Worm (Caenorhabditis elegans): ENCODE results near the gene rps-23.

Gene rps-23

ce11 chrIV:12414601-12415000 is 23.7 kb upstream of the rps-23 start:
- TF ChIP-seq hmg-4 (GFP tag; optimal IDR thresholded peaks at IDR 0.05) (no peak), hnd-1 (tag; optimal IDR thresholded peaks at IDR 0.05) (no peak), sea-1 (GFP tag; conservative IDR thresholded peaks at IDR 0.05) (no peak), F13C5.2 (tag; optimal IDR thresholded peaks at IDR 0.05) (no peak), hmbx-1 (tag; optimal IDR thresholded peaks at IDR 0.05) (no peak), scrt-1 (GFP tag; IDR thresholded peaks at IDR 0.05) (no peak), tbx-11 (GFP tag; IDR thresholded peaks at IDR 0.05) (no peak), tra-4 (tag; optimal IDR thresholded peaks at IDR 0.05) (no peak), aly-1 (tag; optimal IDR thresholded peaks at IDR 0.05) (no peak)

DNA sequence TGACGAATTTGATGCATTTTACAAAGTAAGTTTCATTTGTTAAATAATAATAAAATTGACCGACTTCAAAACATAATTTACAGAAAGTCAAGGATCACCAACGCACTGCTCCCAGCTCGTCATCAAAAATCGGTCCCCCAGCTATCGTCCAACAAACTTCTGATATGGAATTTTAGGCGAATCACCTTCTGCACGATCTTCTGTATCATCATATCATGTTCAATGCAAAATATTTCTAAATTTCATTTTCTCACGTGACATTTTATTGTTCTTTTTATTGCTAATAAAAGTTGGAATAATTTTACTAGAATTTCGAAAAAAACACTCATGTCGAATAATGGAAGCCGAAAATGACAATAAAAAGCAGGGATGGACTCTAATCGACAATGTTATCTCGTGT is 19.3 kb upstream of the rps-23 start, which contains the start of gene acl-13:
TSS of gene acl-13 (plus strand) at position 301 of the 400 bp plus-strand sequence.
- no peak for TF ChIP-seq ets-7 (tag; optimal IDR thresholded peaks at IDR 0.05)
- no peak for TF ChIP-seq scrt-1 (GFP tag; IDR thresholded peaks at IDR 0.05)
- no peak for TF ChIP-seq hmbx-1 (tag; optimal IDR thresholded peaks at IDR 0.05)
- no peak for TF ChIP-seq tra-4 (tag; optimal IDR thresholded peaks at IDR 0.05)
- no peak for TF ChIP-seq pes-1 (GFP tag; IDR thresholded peaks at IDR 0.05)
- TF ChIP-seq B0310.2 (tag; optimal IDR thresholded peaks at IDR 0.05): no peak
- TF ChIP-seq flt-1 (GFP tag; IDR thresholded peaks at IDR 0.05): no peak
- no peak for TF ChIP-seq hmg-4 (GFP tag; optimal IDR thresholded peaks at IDR 0.05)
- no peak for TF ChIP-seq tbx-37 (GFP tag; conservative IDR thresholded peaks at IDR 0.05)
- no peak for TF ChIP-seq F13C5.2 (tag; optimal IDR thresholded peaks at IDR 0.05)
- TF ChIP-seq ceh-36 (tag; optimal IDR thresholded peaks at IDR 0.05): no peak

ce11 chrIV:12408625-12409024 is 17.8 kb upstream of the rps-23 start, which contains the start of gene dsb-1:
Gene dsb-1, plus strand, starts transcription at chrIV:12408925.
- TF ChIP-seq tra-4 (tag; optimal IDR thresholded peaks at IDR 0.05) (no peak), aly-1 (tag; optimal IDR thresholded peaks at IDR 0.05) (no peak), scrt-1 (GFP tag; IDR thresholded peaks at IDR 0.05) (no peak), hnd-1 (tag; optimal IDR thresholded peaks at IDR 0.05) (no peak), sea-1 (GFP tag; conservative IDR thresholded peaks at IDR 0.05) (no peak), tbx-11 (GFP tag; IDR thresholded peaks at IDR 0.05) (no peak), B0310.2 (tag; optimal IDR thresholded peaks at IDR 0.05) (no peak), ceh-36 (tag; optimal IDR thresholded peaks at IDR 0.05) (no peak), ets-7 (tag; optimal IDR thresholded peaks at IDR 0.05) (no peak), pes-1 (GFP tag; IDR thresholded peaks at IDR 0.05) (no peak), ceh-13 (GFP tag; optimal IDR thresholded peaks at IDR 0.05) (no peak), tbx-37 (GFP tag; conservative IDR thresholded peaks at IDR 0.05) (no peak), hmbx-1 (tag; optimal IDR thresholded peaks at IDR 0.05) (no peak), flt-1 (GFP tag; IDR thresholded peaks at IDR 0.05) (no peak), F13C5.2 (tag; optimal IDR thresholded peaks at IDR 0.05) (no peak), hmg-4 (GFP tag; optimal IDR thresholded peaks at IDR 0.05) (no peak)

DNA sequence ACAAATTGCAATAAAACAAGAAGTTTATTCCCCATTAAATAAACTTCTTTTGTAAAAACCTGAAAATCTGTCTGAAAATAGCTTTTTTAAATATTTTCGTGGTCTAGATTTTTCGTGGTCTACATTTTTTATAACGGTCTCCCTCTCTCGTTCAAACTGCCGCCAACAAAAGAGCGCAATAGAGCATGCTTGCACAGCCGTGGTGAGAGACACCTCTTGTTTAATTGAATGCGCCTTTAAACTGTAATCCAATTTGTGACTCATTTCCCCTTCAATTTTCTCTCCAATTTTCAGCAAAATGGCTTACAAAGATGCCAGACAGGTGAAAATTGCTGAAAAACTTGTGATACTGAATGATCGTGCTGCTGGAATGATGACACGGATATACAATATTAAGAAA is 13.3 kb upstream of the rps-23 start, which contains the start of gene gex-3:
TSS of gene gex-3 (plus strand) at position 295 of the 400 bp plus-strand sequence.
- TF ChIP-seq ceh-36 (tag; optimal IDR thresholded peaks at IDR 0.05): no peak
- no peak for TF ChIP-seq flt-1 (GFP tag; IDR thresholded peaks at IDR 0.05)
- no peak for TF ChIP-seq scrt-1 (GFP tag; IDR thresholded peaks at IDR 0.05)
- TF ChIP-seq ets-7 (tag; optimal IDR thresholded peaks at IDR 0.05): no peak
- TF ChIP-seq sea-1 (GFP tag; conservative IDR thresholded peaks at IDR 0.05): no peak
- no peak for TF ChIP-seq pes-1 (GFP tag; IDR thresholded peaks at IDR 0.05)
- no peak for TF ChIP-seq tra-4 (tag; optimal IDR thresholded peaks at IDR 0.05)
- TF ChIP-seq tbx-37 (GFP tag; conservative IDR thresholded peaks at IDR 0.05): no peak
- no peak for TF ChIP-seq hnd-1 (tag; optimal IDR thresholded peaks at IDR 0.05)
- no peak for TF ChIP-seq ama-1 (optimal IDR thresholded peaks at IDR 0.05)
- no peak for TF ChIP-seq B0310.2 (tag; optimal IDR thresholded peaks at IDR 0.05)
- TF ChIP-seq F13C5.2 (tag; optimal IDR thresholded peaks at IDR 0.05): peak; percentile 52
- no peak for TF ChIP-seq hmbx-1 (tag; optimal IDR thresholded peaks at IDR 0.05)
- TF ChIP-seq hmg-4 (GFP tag; optimal IDR thresholded peaks at IDR 0.05): peak; percentile 29

- TF ChIP-seq hmbx-1 (tag; optimal IDR thresholded peaks at IDR 0.05) (no peak), ets-7 (tag; optimal IDR thresholded peaks at IDR 0.05) (no peak), hmg-4 (GFP tag; optimal IDR thresholded peaks at IDR 0.05) (no peak), ama-1 (optimal IDR thresholded peaks at IDR 0.05) (no peak), scrt-1 (GFP tag; IDR thresholded peaks at IDR 0.05) (no peak), ceh-13 (GFP tag; optimal IDR thresholded peaks at IDR 0.05) (no peak), hnd-1 (tag; optimal IDR thresholded peaks at IDR 0.05) (no peak), tbx-11 (GFP tag; IDR thresholded peaks at IDR 0.05) (no peak), tra-4 (tag; optimal IDR thresholded peaks at IDR 0.05) (no peak), flt-1 (GFP tag; IDR thresholded peaks at IDR 0.05) (no peak), pes-1 (GFP tag; IDR thresholded peaks at IDR 0.05) (no peak), aly-1 (tag; optimal IDR thresholded peaks at IDR 0.05) (no peak), sea-1 (GFP tag; conservative IDR thresholded peaks at IDR 0.05) (no peak)
Measured at ce11 chrIV:12403440-12403839, 12.6 kb upstream of the rps-23 start.

ce11 chrIV:12399983-12400382 is 9.1 kb upstream of the rps-23 start:
- no peak for TF ChIP-seq sea-1 (GFP tag; conservative IDR thresholded peaks at IDR 0.05)
- no peak for TF ChIP-seq ceh-36 (tag; optimal IDR thresholded peaks at IDR 0.05)
- no peak for TF ChIP-seq aly-1 (tag; optimal IDR thresholded peaks at IDR 0.05)
- no peak for TF ChIP-seq ceh-13 (GFP tag; optimal IDR thresholded peaks at IDR 0.05)
- no peak for TF ChIP-seq tbx-37 (GFP tag; conservative IDR thresholded peaks at IDR 0.05)
- no peak for TF ChIP-seq scrt-1 (GFP tag; IDR thresholded peaks at IDR 0.05)
- TF ChIP-seq hmg-4 (GFP tag; optimal IDR thresholded peaks at IDR 0.05): no peak
- TF ChIP-seq ama-1 (optimal IDR thresholded peaks at IDR 0.05): no peak
- TF ChIP-seq F13C5.2 (tag; optimal IDR thresholded peaks at IDR 0.05): no peak
- no peak for TF ChIP-seq tbx-11 (GFP tag; IDR thresholded peaks at IDR 0.05)
- no peak for TF ChIP-seq flt-1 (GFP tag; IDR thresholded peaks at IDR 0.05)
- TF ChIP-seq pes-1 (GFP tag; IDR thresholded peaks at IDR 0.05): no peak
- no peak for TF ChIP-seq B0310.2 (tag; optimal IDR thresholded peaks at IDR 0.05)
- TF ChIP-seq ets-7 (tag; optimal IDR thresholded peaks at IDR 0.05): no peak
- no peak for TF ChIP-seq hnd-1 (tag; optimal IDR thresholded peaks at IDR 0.05)

DNA sequence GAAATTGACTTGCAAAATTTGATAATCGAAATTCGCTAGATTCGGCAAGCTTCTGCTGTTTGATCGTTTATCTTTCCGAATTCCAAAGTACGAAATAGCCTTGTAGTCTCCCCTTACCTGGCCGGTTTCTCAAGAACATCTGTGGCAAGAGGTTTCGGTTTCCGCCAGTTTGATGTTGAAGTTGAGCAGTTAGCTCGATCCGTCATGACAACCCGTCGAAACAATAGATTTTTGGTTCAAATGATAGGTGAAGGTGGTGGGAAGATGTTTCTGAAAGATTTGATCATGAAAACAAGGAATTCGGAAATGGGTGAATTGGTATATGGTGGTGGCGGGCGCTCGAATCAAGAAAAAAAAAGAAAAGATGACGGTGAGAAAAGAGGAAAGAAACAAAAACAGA is 7.6 kb upstream of the rps-23 start, which contains the start of gene acs-20:
TSS of gene acs-20 (minus strand) at position 270 of the 400 bp plus-strand sequence.
- no peak for TF ChIP-seq ceh-13 (GFP tag; optimal IDR thresholded peaks at IDR 0.05)
- TF ChIP-seq hmbx-1 (tag; optimal IDR thresholded peaks at IDR 0.05): no peak
- no peak for TF ChIP-seq B0310.2 (tag; optimal IDR thresholded peaks at IDR 0.05)
- TF ChIP-seq ets-7 (tag; optimal IDR thresholded peaks at IDR 0.05): no peak
- TF ChIP-seq tra-4 (tag; optimal IDR thresholded peaks at IDR 0.05): no peak
- no peak for TF ChIP-seq ceh-36 (tag; optimal IDR thresholded peaks at IDR 0.05)
- no peak for TF ChIP-seq F13C5.2 (tag; optimal IDR thresholded peaks at IDR 0.05)
- TF ChIP-seq tbx-37 (GFP tag; conservative IDR thresholded peaks at IDR 0.05): no peak
- TF ChIP-seq hnd-1 (tag; optimal IDR thresholded peaks at IDR 0.05): no peak
- TF ChIP-seq ama-1 (optimal IDR thresholded peaks at IDR 0.05): no peak
- no peak for TF ChIP-seq flt-1 (GFP tag; IDR thresholded peaks at IDR 0.05)
- no peak for TF ChIP-seq pes-1 (GFP tag; IDR thresholded peaks at IDR 0.05)
- TF ChIP-seq hmg-4 (GFP tag; optimal IDR thresholded peaks at IDR 0.05): no peak
- TF ChIP-seq scrt-1 (GFP tag; IDR thresholded peaks at IDR 0.05): no peak
- no peak for TF ChIP-seq sea-1 (GFP tag; conservative IDR thresholded peaks at IDR 0.05)
- TF ChIP-seq aly-1 (tag; optimal IDR thresholded peaks at IDR 0.05): no peak
- TF ChIP-seq tbx-11 (GFP tag; IDR thresholded peaks at IDR 0.05): no peak

Measured in whole organism, early embryonic.